Fruit fly (Drosophila melanogaster): Measurements from ENCODE around the gene CG15283.

DNA sequence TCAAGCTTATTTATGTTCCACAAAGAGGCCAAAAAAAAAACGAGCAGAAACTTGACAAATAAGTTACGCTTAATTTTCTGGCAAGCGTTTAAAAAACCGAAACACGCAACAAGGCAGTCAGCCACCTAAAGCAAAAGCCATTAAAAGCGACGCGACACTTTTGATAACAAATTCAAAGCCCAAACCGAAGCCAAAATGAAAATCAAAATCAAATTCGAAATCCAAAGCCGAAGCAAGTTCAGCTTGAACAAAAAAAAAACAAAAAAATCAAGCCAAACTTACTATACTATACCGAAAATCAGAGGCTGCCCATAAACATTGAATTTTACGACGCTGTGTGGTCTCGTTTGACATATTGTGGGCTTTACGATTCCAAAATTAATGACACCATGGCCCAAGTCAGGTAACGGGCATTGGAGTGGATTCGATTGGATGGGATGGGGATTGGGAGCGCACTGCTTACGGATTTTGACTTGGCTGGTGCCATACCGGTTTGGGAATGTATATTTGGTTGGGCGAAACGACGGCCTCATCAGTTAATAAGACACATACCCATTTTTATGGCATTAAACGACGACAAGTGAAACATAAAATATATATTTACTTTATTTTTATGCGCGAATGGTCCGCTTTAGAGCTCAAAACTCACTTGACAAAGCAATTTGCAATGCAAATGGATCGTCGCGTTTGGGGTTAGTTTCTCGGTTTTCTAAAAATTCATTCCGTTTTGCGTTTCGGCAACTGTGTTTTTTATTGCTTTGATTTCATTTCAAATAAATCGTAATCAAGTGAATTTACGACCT lies 28.5 kb downstream of the CG15283 start:
- no peak for TF ChIP-seq fkh (GFP tag; optimal IDR thresholded peaks at IDR 0.05)
- no peak for TF ChIP-seq Lpt (GFP tag; optimal IDR thresholded peaks at IDR 0.05)
- no peak for TF ChIP-seq OdsH (GFP tag; optimal IDR thresholded peaks at IDR 0.05)
- TF ChIP-seq Gug (GFP tag; IDR thresholded peaks at IDR 0.05), result no peak
- no peak for TF ChIP-seq Hr39 (GFP tag; optimal IDR thresholded peaks at IDR 0.05)
- no peak for TF ChIP-seq CG32006 (GFP tag; optimal IDR thresholded peaks at IDR 0.05)
- TF ChIP-seq dsx (GFP tag; optimal IDR thresholded peaks at IDR 0.05; ENCODE audit: poor library complexity, severe bottlenecking), result no peak
- TF ChIP-seq CG10631 (GFP tag; optimal IDR thresholded peaks at IDR 0.05), result no peak
- TF ChIP-seq Ets21C (GFP tag; optimal IDR thresholded peaks at IDR 0.05), result no peak
- no peak for TF ChIP-seq salr (GFP tag; optimal IDR thresholded peaks at IDR 0.05)
- TF ChIP-seq ss (GFP tag; optimal IDR thresholded peaks at IDR 0.05), result no peak
- no peak for TF ChIP-seq CG15336 (GFP tag; IDR thresholded peaks at IDR 0.05)
- TF ChIP-seq CG6854 (GFP tag; optimal IDR thresholded peaks at IDR 0.05), result no peak

All from whole organism, prepupa.